Worm (Caenorhabditis elegans): ENCODE results near the gene F45F2.11.

F45F2.11 gene

ce11 chrV:8513361-8513760, 7.3 kb downstream of the F45F2.11 start, which contains the start of gene F45F2.9:
Gene F45F2.9, minus strand, starts transcription at chrV:8513461.
- peak; percentile 15 for TF ChIP-seq hrde-1 (tag; optimal IDR thresholded peaks at IDR 0.05; ENCODE audit: borderline replicate concordance)
- no peak for TF ChIP-seq Y95B8A.8 (GFP tag; IDR thresholded peaks at IDR 0.05)

- no peak for TF ChIP-seq efl-1 (GFP tag; optimal IDR thresholded peaks at IDR 0.05)
- TF ChIP-seq ZK185.1 (tag; optimal IDR thresholded peaks at IDR 0.05; ENCODE audit: poor library complexity, severe bottlenecking) = no peak
- no peak for TF ChIP-seq unc-130 (GFP tag; optimal IDR thresholded peaks at IDR 0.05)
- TF ChIP-seq ets-4 (GFP tag; optimal IDR thresholded peaks at IDR 0.05) = no peak
- no peak for TF ChIP-seq ztf-18 (tag; optimal IDR thresholded peaks at IDR 0.05)
- no peak for TF ChIP-seq C17E4.6 (GFP tag; IDR thresholded peaks at IDR 0.05)
- TF ChIP-seq unc-62 (GFP tag; optimal IDR thresholded peaks at IDR 0.05) = no peak
- no peak for TF ChIP-seq fkh-3 (tag; optimal IDR thresholded peaks at IDR 0.05)
- TF ChIP-seq K11D2.4 (GFP tag; IDR thresholded peaks at IDR 0.05) = no peak
- TF ChIP-seq snpc-1.3 (tag; optimal IDR thresholded peaks at IDR 0.05; ENCODE audit: insufficient read depth) = no peak
- TF ChIP-seq hmg-1.2 (GFP tag; IDR thresholded peaks at IDR 0.05) = no peak
- TF ChIP-seq ceh-91 (GFP tag; IDR thresholded peaks at IDR 0.05) = no peak
- TF ChIP-seq attf-5 (GFP tag; optimal IDR thresholded peaks at IDR 0.05) = no peak
- no peak for TF ChIP-seq ceh-100 (GFP tag; IDR thresholded peaks at IDR 0.05)
- TF ChIP-seq ceh-79 (tag; optimal IDR thresholded peaks at IDR 0.05) = no peak
- no peak for TF ChIP-seq attf-3 (GFP tag; conservative IDR thresholded peaks at IDR 0.05)
Measured at ce11 chrV:8507324-8507723, 13.4 kb downstream of the F45F2.11 start, which contains the start of gene ZK994.6. Gene ZK994.6, minus strand, starts transcription at chrV:8507424.

- TF ChIP-seq ceh-79 (tag; optimal IDR thresholded peaks at IDR 0.05) = peak; percentile 100
- TF ChIP-seq F55B11.4 (tag; optimal IDR thresholded peaks at IDR 0.05; ENCODE audit: borderline replicate concordance, insufficient read depth) = peak; percentile 55
- TF ChIP-seq die-1 (tag; optimal IDR thresholded peaks at IDR 0.05) = peak; percentile 99
- peak; percentile 100 for TF ChIP-seq ets-4 (GFP tag; optimal IDR thresholded peaks at IDR 0.05)
- TF ChIP-seq tlf-1 (GFP tag; optimal IDR thresholded peaks at IDR 0.05) = peak; percentile 96
- peak; percentile 99 for TF ChIP-seq ceh-27 (GFP tag; optimal IDR thresholded peaks at IDR 0.05)
- peak; percentile 93 for TF ChIP-seq C06A6.2 (GFP tag; conservative IDR thresholded peaks at IDR 0.05)
- peak; percentile 100 for TF ChIP-seq ceh-58 (GFP tag; IDR thresholded peaks at IDR 0.05)
- TF ChIP-seq Y95B8A.8 (GFP tag; IDR thresholded peaks at IDR 0.05) = peak; percentile 99
- peak; percentile 99 for TF ChIP-seq bed-1 (GFP tag; IDR thresholded peaks at IDR 0.05)
- TF ChIP-seq madf-8 (GFP tag; conservative IDR thresholded peaks at IDR 0.05) = peak; percentile 84
- peak; percentile 98 for TF ChIP-seq rpc-1 (optimal IDR thresholded peaks at IDR 0.05)
- TF ChIP-seq rpc-1 (tag; optimal IDR thresholded peaks at IDR 0.05) = peak; percentile 100
- no peak for TF ChIP-seq zfh-2 (GFP tag; conservative IDR thresholded peaks at IDR 0.05)
- TF ChIP-seq gei-17 (GFP tag; optimal IDR thresholded peaks at IDR 0.05) = peak; percentile 93
- peak; percentile 99 for TF ChIP-seq nfyb-1 (GFP tag; IDR thresholded peaks at IDR 0.05)
- peak; percentile 100 for TF ChIP-seq athp-1 (tag; optimal IDR thresholded peaks at IDR 0.05)
- TF ChIP-seq let-607 (tag; optimal IDR thresholded peaks at IDR 0.05) = peak; percentile 91
- peak; percentile 94 for TF ChIP-seq K12H6.12 (tag; optimal IDR thresholded peaks at IDR 0.05)
- peak; percentile 90 for TF ChIP-seq nhr-179 (tag; optimal IDR thresholded peaks at IDR 0.05)
- peak; percentile 95 for TF ChIP-seq ztf-26 (tag; optimal IDR thresholded peaks at IDR 0.05)
- peak; percentile 94 for TF ChIP-seq madf-6 (GFP tag; IDR thresholded peaks at IDR 0.05)
- peak; percentile 100 for TF ChIP-seq egl-44 (GFP tag; IDR thresholded peaks at IDR 0.05)
- peak; percentile 100 for TF ChIP-seq snpc-1.1 (tag; optimal IDR thresholded peaks at IDR 0.05; ENCODE audit: insufficient read depth)
- TF ChIP-seq zim-3 (tag; optimal IDR thresholded peaks at IDR 0.05) = peak; percentile 100
- TF ChIP-seq attf-6 (GFP tag; IDR thresholded peaks at IDR 0.05) = peak; percentile 94
- TF ChIP-seq snpc-3.4 (tag; optimal IDR thresholded peaks at IDR 0.05) = peak; percentile 99
- TF ChIP-seq lag-1 (GFP tag; IDR thresholded peaks at IDR 0.05) = peak; percentile 100
- TF ChIP-seq atf-7 (tag; optimal IDR thresholded peaks at IDR 0.05) = peak; percentile 98
- peak; percentile 98 for TF ChIP-seq attf-5 (GFP tag; optimal IDR thresholded peaks at IDR 0.05)
- TF ChIP-seq F52B5.7 (tag; optimal IDR thresholded peaks at IDR 0.05) = peak; percentile 100
- peak; percentile 28 for TF ChIP-seq unc-62 (GFP tag; optimal IDR thresholded peaks at IDR 0.05)
Measured at ce11 chrV:8500348-8500747, 20.3 kb downstream of the F45F2.11 start.

All from whole organism, young adult.